Fruit fly (Drosophila melanogaster) whole organism, prepupa: ENCODE results near the gene CG32121.

Experiments
- CG10631 ChIP-seq: fragments of 200-800 bp; sonication (Bioruptor generic); optimal IDR thresholded peaks from 2 replicates; lab custom pipeline; 2016; ENCODE audit warnings: missing biosample characterization, missing genetic modification characterization
- CG11294 ChIP-seq: fragments of 200-800 bp; sonication (Bioruptor generic); IDR thresholded peaks from 2 replicates; pipeline ENCODE4 v1.3.6; 2022; ENCODE audit warnings: missing biosample characterization, missing genetic modification characterization
- CG11762 ChIP-seq: fragments of 200-800 bp; sonication (Bioruptor generic); optimal IDR thresholded peaks from 3 replicates; lab custom pipeline; 2016; ENCODE audit warnings: missing biosample characterization, missing genetic modification characterization; ENCODE audit not compliant: insufficient read depth
- CG11902 ChIP-seq: fragments of 200-800 bp; sonication (Bioruptor generic); optimal IDR thresholded peaks from 3 replicates; lab custom pipeline; 2016; ENCODE audit warnings: missing biosample characterization, missing genetic modification characterization
- CG15336 ChIP-seq: fragments of 200-800 bp; sonication (Bioruptor generic); IDR thresholded peaks from 2 replicates; pipeline ENCODE4 v1.3.6; 2022; ENCODE audit warnings: missing biosample characterization, missing genetic modification characterization
- CG1621 ChIP-seq: fragments of 200-800 bp; sonication (Bioruptor generic); optimal IDR thresholded peaks from 3 replicates; lab custom pipeline; 2018; ENCODE audit warnings: missing biosample characterization, mild to moderate bottlenecking, missing genetic modification characterization
- CG16779 ChIP-seq: fragments of 200-800 bp; sonication (Bioruptor generic); optimal IDR thresholded peaks from 3 replicates; lab custom pipeline; 2017; ENCODE audit warnings: missing biosample characterization, mild to moderate bottlenecking, missing genetic modification characterization
- CG3032 ChIP-seq: fragments of 200-800 bp; optimal IDR thresholded peaks from 2 replicates; lab custom pipeline; 2019; ENCODE audit warnings: missing biosample characterization, mild to moderate bottlenecking, missing genetic modification characterization, moderate library complexity
- CG31627 ChIP-seq: fragments of 200-800 bp; sonication (Bioruptor generic); optimal IDR thresholded peaks from 3 replicates; lab custom pipeline; 2016; ENCODE audit warnings: missing biosample characterization, missing genetic modification characterization
- CG32006 ChIP-seq: fragments of 200-800 bp; sonication (Bioruptor generic); optimal IDR thresholded peaks from 3 replicates; lab custom pipeline; 2017; ENCODE audit warnings: missing biosample characterization, mild to moderate bottlenecking, missing genetic modification characterization
- CG34406 ChIP-seq: fragments of 200-800 bp; sonication (Bioruptor generic); optimal IDR thresholded peaks from 3 replicates; lab custom pipeline; 2016; ENCODE audit warnings: missing biosample characterization, missing genetic modification characterization
- CG4318 ChIP-seq: fragments of 200-800 bp; sonication (Bioruptor generic); optimal IDR thresholded peaks from 3 replicates; lab custom pipeline; 2017; ENCODE audit warnings: missing biosample characterization, mild to moderate bottlenecking, missing genetic modification characterization
- CG6276 ChIP-seq: fragments of 200-800 bp; sonication (Bioruptor generic); optimal IDR thresholded peaks from 2 replicates; lab custom pipeline; 2017; ENCODE audit warnings: missing biosample characterization, mild to moderate bottlenecking, missing genetic modification characterization
- CG6792 ChIP-seq: fragments of 200-800 bp; sonication (Bioruptor generic); optimal IDR thresholded peaks from 3 replicates; lab custom pipeline; 2016; ENCODE audit warnings: missing biosample characterization, missing genetic modification characterization
- CG6808 ChIP-seq: fragments of 200-800 bp; sonication (Bioruptor generic); optimal IDR thresholded peaks from 3 replicates; lab custom pipeline; 2017; ENCODE audit warnings: missing biosample characterization, missing genetic modification characterization, mild to moderate bottlenecking, moderate library complexity, missing genetic modification reagents
- CG6854 ChIP-seq: fragments of 200-800 bp; sonication (Bioruptor generic); optimal IDR thresholded peaks from 2 replicates; lab custom pipeline; 2017; ENCODE audit warnings: missing biosample characterization, mild to moderate bottlenecking, missing genetic modification characterization
- CG7368 ChIP-seq: fragments of 200-800 bp; sonication (Bioruptor generic); optimal IDR thresholded peaks from 3 replicates; lab custom pipeline; 2016; ENCODE audit warnings: missing biosample characterization, missing genetic modification characterization
- CG8119 ChIP-seq: fragments of 200-800 bp; sonication (Bioruptor generic); IDR thresholded peaks from 3 replicates; pipeline ENCODE4 v1.3.6; 2022; ENCODE audit warnings: missing biosample characterization, missing genetic modification characterization
- CG8319 ChIP-seq: fragments of 200-800 bp; sonication (Bioruptor generic); optimal IDR thresholded peaks from 3 replicates; lab custom pipeline; 2016; ENCODE audit warnings: missing biosample characterization, missing genetic modification characterization
- CG9139 ChIP-seq: fragments of 200-800 bp; sonication (Bioruptor generic); optimal IDR thresholded peaks from 3 replicates; lab custom pipeline; 2017; ENCODE audit warnings: missing biosample characterization, mild to moderate bottlenecking, missing genetic modification characterization
- Eip75B ChIP-seq: fragments of 200-800 bp; sonication (Bioruptor generic); optimal IDR thresholded peaks from 3 replicates; lab custom pipeline; 2016; ENCODE audit warnings: missing biosample characterization, missing genetic modification characterization
- Eip78C ChIP-seq: fragments of 200-800 bp; sonication (Bioruptor generic); peaks from one replicate; lab custom pipeline; 2016; ENCODE audit warnings: missing biosample characterization, missing genetic modification characterization
- Eip93F ChIP-seq: fragments of 200-800 bp; sonication (Bioruptor generic); optimal IDR thresholded peaks from 2 replicates; lab custom pipeline; 2016; ENCODE audit warnings: missing biosample characterization, mild to moderate bottlenecking, missing genetic modification characterization
- Ets21C ChIP-seq: fragments of 200-800 bp; sonication (Bioruptor generic); optimal IDR thresholded peaks from 3 replicates; lab custom pipeline; 2016; ENCODE audit warnings: missing biosample characterization, missing genetic modification characterization
- Ets96B ChIP-seq: fragments of 200-800 bp; optimal IDR thresholded peaks from 2 replicates; lab custom pipeline; 2019; ENCODE audit warnings: missing biosample characterization, mild to moderate bottlenecking, missing genetic modification characterization, moderate library complexity
- Gug ChIP-seq: fragments of 200-800 bp; sonication (Bioruptor generic); IDR thresholded peaks from 2 replicates; pipeline ENCODE4 v1.3.6; 2022; ENCODE audit warnings: missing biosample characterization, missing genetic modification characterization
- Hr38 ChIP-seq: sonication (Bioruptor generic); optimal IDR thresholded peaks from 2 replicates; lab custom pipeline; 2016; ENCODE audit warnings: missing biosample characterization, missing genetic modification characterization
- Hr39 ChIP-seq: fragments of 200-800 bp; sonication (Bioruptor generic); optimal IDR thresholded peaks from 2 replicates; lab custom pipeline; 2016; ENCODE audit warnings: missing biosample characterization, missing genetic modification characterization
- Lpt ChIP-seq: fragments of 200-800 bp; sonication (Bioruptor generic); optimal IDR thresholded peaks from 3 replicates; lab custom pipeline; 2016; ENCODE audit warnings: missing biosample characterization, missing genetic modification characterization
- Met ChIP-seq: fragments of 200-800 bp; sonication (Bioruptor generic); optimal IDR thresholded peaks from 3 replicates; lab custom pipeline; 2016; ENCODE audit warnings: missing biosample characterization, missing genetic modification characterization
- Sox14 ChIP-seq: fragments of 200-800 bp; sonication (Bioruptor generic); optimal IDR thresholded peaks from 3 replicates; lab custom pipeline; 2016; ENCODE audit warnings: missing biosample characterization, missing genetic modification characterization
- Sox15 ChIP-seq: fragments of 200-800 bp; sonication (Bioruptor generic); optimal IDR thresholded peaks from 3 replicates; lab custom pipeline; 2016; ENCODE audit warnings: missing biosample characterization, missing genetic modification characterization
- achi ChIP-seq: fragments of 200-800 bp; sonication (Bioruptor generic); optimal IDR thresholded peaks from 3 replicates; lab custom pipeline; 2016; ENCODE audit warnings: missing biosample characterization, missing genetic modification characterization
- acj6 ChIP-seq: fragments of 200-800 bp; sonication (Bioruptor generic); optimal IDR thresholded peaks from 3 replicates; lab custom pipeline; 2016; ENCODE audit warnings: missing biosample characterization, missing genetic modification characterization
- dsx ChIP-seq: fragments of 200-800 bp; optimal IDR thresholded peaks from 3 replicates; lab custom pipeline; 2019; ENCODE audit warnings: missing biosample characterization, mild to moderate bottlenecking, missing genetic modification characterization, moderate library complexity; ENCODE audit not compliant: poor library complexity, severe bottlenecking
- eg ChIP-seq: fragments of 200-800 bp; sonication (Bioruptor generic); IDR thresholded peaks from 3 replicates; pipeline ENCODE4 v1.3.6; 2022; ENCODE audit warnings: missing biosample characterization, missing genetic modification characterization
- fd59A ChIP-seq: fragments of 200-800 bp; sonication (Bioruptor generic); optimal IDR thresholded peaks from 2 replicates; lab custom pipeline; 2017; ENCODE audit warnings: missing biosample characterization, mild to moderate bottlenecking, missing genetic modification characterization, missing genetic modification reagents
- fkh ChIP-seq: fragments of 200-800 bp; sonication (Bioruptor generic); optimal IDR thresholded peaks from 3 replicates; lab custom pipeline; 2017; ENCODE audit warnings: missing biosample characterization, mild to moderate bottlenecking, missing genetic modification characterization, moderate library complexity
- lz ChIP-seq: fragments of 200-800 bp; sonication (Bioruptor generic); optimal IDR thresholded peaks from 3 replicates; lab custom pipeline; 2016; ENCODE audit warnings: missing biosample characterization, missing genetic modification characterization
- net ChIP-seq: fragments of 200-800 bp; sonication (Bioruptor generic); optimal IDR thresholded peaks from 3 replicates; lab custom pipeline; 2016; ENCODE audit warnings: missing biosample characterization, missing genetic modification characterization
- salr ChIP-seq, 2 experiments: fragments of 200-800 bp; sonication (Bioruptor generic); optimal IDR thresholded peaks; 3 replicates each; lab custom pipeline; 2016 to 2018; ENCODE audit warnings: missing biosample characterization in 2 of 2, missing genetic modification characterization in 2 of 2, mild to moderate bottlenecking in 1 of 2
- spab ChIP-seq: fragments of 200-800 bp; sonication (Bioruptor generic); optimal IDR thresholded peaks from 2 replicates; lab custom pipeline; 2017; ENCODE audit warnings: missing biosample characterization, mild to moderate bottlenecking, missing genetic modification characterization, missing genetic modification reagents
- ss ChIP-seq, 2 experiments: fragments of 200-800 bp; sonication (Bioruptor generic); optimal IDR thresholded peaks; 2 replicates in 1 of 2; 3 replicates in 1 of 2; lab custom pipeline; 2017 to 2018; ENCODE audit warnings: mild to moderate bottlenecking in 2 of 2, missing biosample characterization in 2 of 2, missing genetic modification characterization in 2 of 2, moderate library complexity in 1 of 2
- topi ChIP-seq: fragments of 200-800 bp; sonication (Bioruptor generic); optimal IDR thresholded peaks from 3 replicates; lab custom pipeline; 2016; ENCODE audit warnings: missing biosample characterization, missing genetic modification characterization
- vri ChIP-seq: fragments of 200-800 bp; sonication (Bioruptor generic); optimal IDR thresholded peaks from 3 replicates; lab custom pipeline; 2016; ENCODE audit warnings: missing biosample characterization, mild to moderate bottlenecking, missing genetic modification characterization

CG32121 gene

dm6 chr3L:13435170-13435727, 13.1 kb upstream of the CG32121 start, which contains the start of gene CG10713 (continued):
- TF ChIP-seq CG4318 (GFP tag; lab: Kevin White, UChicago), result no peak
- TF ChIP-seq CG3032 (tag; lab: Kevin White, UChicago), result peak; percentile 28
- TF ChIP-seq acj6, result no peak
- TF ChIP-seq ss (GFP tag; optimal IDR thresholded peaks at IDR 0.05; lab: Kevin White, UChicago), result peak; percentile 45 to 68
- TF ChIP-seq net (GFP tag; lab: Kevin White, UChicago), result peak; percentile 29
- TF ChIP-seq CG6854, result peak; percentile 12
- TF ChIP-seq CG31627, result no peak
- no peak for TF ChIP-seq Sox15 (GFP tag; lab: Kevin White, UChicago)
- no peak for TF ChIP-seq Met
- no peak for TF ChIP-seq CG34406 (GFP tag; lab: Kevin White, UChicago)
- peak; percentile 44 for TF ChIP-seq CG7368
- peak; percentile 13 for TF ChIP-seq Sox14 (GFP tag; lab: Kevin White, UChicago)
- TF ChIP-seq Ets96B (tag; lab: Kevin White, UChicago), result peak; percentile 53
- TF ChIP-seq fd59A (GFP tag; lab: Kevin White, UChicago), result no peak
- TF ChIP-seq topi, result peak; percentile 0
- TF ChIP-seq CG11762 (GFP tag; lab: Kevin White, UChicago), result no peak
- TF ChIP-seq CG6808, result peak; percentile 62
- no peak for TF ChIP-seq Ets21C (GFP tag; lab: Kevin White, UChicago)
- no peak for TF ChIP-seq dsx (GFP tag; lab: Kevin White, UChicago)
- peak; percentile 67; the same call in 2 of the 3 replicates for TF ChIP-seq CG8119
- TF ChIP-seq Hr38 (GFP tag; lab: Kevin White, UChicago), result no peak
- TF ChIP-seq CG6276 (GFP tag; lab: Kevin White, UChicago), result peak; percentile 76
- peak; percentile 65 for TF ChIP-seq CG16779 (tag; lab: Kevin White, UChicago)
- no peak for TF ChIP-seq Hr39 (GFP tag; lab: Kevin White, UChicago)
- TF ChIP-seq Eip93F, result no peak
- TF ChIP-seq fkh (GFP tag; lab: Kevin White, UChicago), result no peak
- TF ChIP-seq vri (GFP tag; lab: Kevin White, UChicago), result no peak
- no peak for TF ChIP-seq CG10631 (GFP tag; lab: Kevin White, UChicago)
- peak; percentile 41 for TF ChIP-seq spab
- TF ChIP-seq Eip75B (GFP tag; lab: Kevin White, UChicago), result no peak
- TF ChIP-seq eg (GFP tag; lab: Robert Waterston, UW), result peak; percentile 87
- no peak; the same call in 1 of the 2 replicates for TF ChIP-seq CG11294 (GFP tag; lab: Robert Waterston, UW)
- TF ChIP-seq CG11902 (GFP tag; lab: Kevin White, UChicago), result no peak
- peak; percentile 60 for TF ChIP-seq CG9139 (GFP tag; lab: Kevin White, UChicago)
- TF ChIP-seq CG8319 (GFP tag; lab: Kevin White, UChicago), result no peak
- peak; percentile 47 for TF ChIP-seq Lpt
- peak; percentile 44 for TF ChIP-seq CG1621 (tag; lab: Kevin White, UChicago)
- no peak for TF ChIP-seq lz (GFP tag; lab: Kevin White, UChicago)
- TF ChIP-seq CG15336 (GFP tag; lab: Robert Waterston, UW), result peak; percentile 69
- no peak for TF ChIP-seq salr (GFP tag; optimal IDR thresholded peaks at IDR 0.05; lab: Kevin White, UChicago)
- TF ChIP-seq Gug (GFP tag; lab: Robert Waterston, UW), result peak; percentile 21; the same call in 1 of the 2 replicates

- TF ChIP-seq CG11902 (GFP tag; lab: Kevin White, UChicago), result no peak
- TF ChIP-seq CG16779 (tag; lab: Kevin White, UChicago), result no peak
- no peak for TF ChIP-seq Eip93F
- TF ChIP-seq CG6792 (GFP tag; lab: Kevin White, UChicago), result no peak
- TF ChIP-seq CG11762 (GFP tag; lab: Kevin White, UChicago), result no peak
- no peak for TF ChIP-seq Eip78C (GFP tag; lab: Kevin White, UChicago)
- no peak for TF ChIP-seq Ets96B (tag; lab: Kevin White, UChicago)
- no peak for TF ChIP-seq net (GFP tag; lab: Kevin White, UChicago)
- no peak for TF ChIP-seq Met
- no peak for TF ChIP-seq Sox14 (GFP tag; lab: Kevin White, UChicago)
- TF ChIP-seq CG9139 (GFP tag; lab: Kevin White, UChicago), result no peak
- TF ChIP-seq CG1621 (tag; lab: Kevin White, UChicago), result no peak
- no peak for TF ChIP-seq CG32006
- no peak for TF ChIP-seq fkh (GFP tag; lab: Kevin White, UChicago)
- TF ChIP-seq salr (GFP tag; optimal IDR thresholded peaks at IDR 0.05; lab: Kevin White, UChicago), result no peak
- no peak for TF ChIP-seq CG7368
- TF ChIP-seq achi, result no peak
- no peak for TF ChIP-seq Sox15 (GFP tag; lab: Kevin White, UChicago)
- TF ChIP-seq Hr39 (GFP tag; lab: Kevin White, UChicago), result no peak
- TF ChIP-seq CG6276 (GFP tag; lab: Kevin White, UChicago), result no peak
Measured at dm6 chr3L:13433522-13433921, 11.4 kb upstream of the CG32121 start.
